Worm (Caenorhabditis elegans): ENCODE measurements around the gene C17C3.3.
"Not testable (repeated sequence)": the region's sequence is repeated elsewhere in the genome, so short reads cannot be mapped to it uniquely, and the experiment has no call there.

Gene C17C3.3

ce11 chrII:5531855-5532328 lies 29.6 kb upstream of the C17C3.3 start, which contains the start of gene C17C3.9:
Gene C17C3.9, minus strand, starts transcription at chrII:5532278.
- TF ChIP-seq ceh-83 (GFP tag; optimal IDR thresholded peaks at IDR 0.05) (no peak), flh-1 (GFP tag; optimal IDR thresholded peaks at IDR 0.05) (no peak), ces-1 (GFP tag; optimal IDR thresholded peaks at IDR 0.05) (no peak), unc-39 (tag; optimal IDR thresholded peaks at IDR 0.05) (no peak), hlh-1 (tag; optimal IDR thresholded peaks at IDR 0.05) (no peak)

- TF ChIP-seq nhr-2 (tag; optimal IDR thresholded peaks at IDR 0.05) (no peak), ztf-11 (tag; optimal IDR thresholded peaks at IDR 0.05) (no peak), tbx-8 (GFP tag; optimal IDR thresholded peaks at IDR 0.05) (no peak), mep-1 (tag; optimal IDR thresholded peaks at IDR 0.05) (no peak), ceh-83 (GFP tag; optimal IDR thresholded peaks at IDR 0.05) (no peak), lin-32 (GFP tag; optimal IDR thresholded peaks at IDR 0.05) (no peak), elt-1 (tag; optimal IDR thresholded peaks at IDR 0.05; ENCODE audit: borderline replicate concordance, insufficient read depth) (no peak), zip-8 (tag; optimal IDR thresholded peaks at IDR 0.05) (no peak), drap-1 (GFP tag; optimal IDR thresholded peaks at IDR 0.05) (no peak), flh-1 (GFP tag; optimal IDR thresholded peaks at IDR 0.05) (no peak), lin-13 (tag; optimal IDR thresholded peaks at IDR 0.05) (no peak), pha-4 (tag; optimal IDR thresholded peaks at IDR 0.05) (no peak), mab-5 (tag; optimal IDR thresholded peaks at IDR 0.05) (no peak), elt-3 (tag; optimal IDR thresholded peaks at IDR 0.05) (no peak), ces-1 (GFP tag; optimal IDR thresholded peaks at IDR 0.05) (no peak), unc-62 (GFP tag; optimal IDR thresholded peaks at IDR 0.05) (no peak)
Measured at ce11 chrII:5533642-5534041, 27.9 kb upstream of the C17C3.3 start, which contains the start of gene hlh-26. Gene hlh-26, minus strand, starts transcription at chrII:5533742.

ce11 chrII:5534939-5535338 lies 26.6 kb upstream of the C17C3.3 start, which contains the start of gene hlh-25:
Gene hlh-25, plus strand, starts transcription at chrII:5535239.
- not testable (repeated sequence) for TF ChIP-seq M03D4.4, ceh-39, snpc-4 (tag; optimal IDR thresholded peaks at IDR 0.05)

ce11 chrII:5537078-5537477 lies 24.5 kb upstream of the C17C3.3 start:
- TF ChIP-seq nhr-28 (tag; optimal IDR thresholded peaks at IDR 0.05): no peak
- TF ChIP-seq ceh-83 (GFP tag; optimal IDR thresholded peaks at IDR 0.05): no peak
- no peak for TF ChIP-seq lin-13 (tag; optimal IDR thresholded peaks at IDR 0.05)
- TF ChIP-seq M03D4.4 (tag; optimal IDR thresholded peaks at IDR 0.05): no peak
- no peak for TF ChIP-seq unc-120 (tag; optimal IDR thresholded peaks at IDR 0.05; ENCODE audit: poor library complexity, severe bottlenecking)
- no peak for TF ChIP-seq lin-32 (GFP tag; optimal IDR thresholded peaks at IDR 0.05)
- TF ChIP-seq elt-1 (tag; optimal IDR thresholded peaks at IDR 0.05; ENCODE audit: borderline replicate concordance, insufficient read depth): no peak
- TF ChIP-seq mls-2 (tag; optimal IDR thresholded peaks at IDR 0.05): no peak
- no peak for TF ChIP-seq elt-3 (tag; optimal IDR thresholded peaks at IDR 0.05)
- no peak for TF ChIP-seq nhr-237 (tag; optimal IDR thresholded peaks at IDR 0.05)
- TF ChIP-seq blmp-1 (tag; optimal IDR thresholded peaks at IDR 0.05): no peak
- TF ChIP-seq ces-1 (GFP tag; optimal IDR thresholded peaks at IDR 0.05): no peak
- no peak for TF ChIP-seq ceh-39 (tag; optimal IDR thresholded peaks at IDR 0.05)
- no peak for TF ChIP-seq tbx-8 (GFP tag; optimal IDR thresholded peaks at IDR 0.05)

- TF ChIP-seq nhr-76 (tag; optimal IDR thresholded peaks at IDR 0.05): no peak
- TF ChIP-seq unc-120 (tag; optimal IDR thresholded peaks at IDR 0.05; ENCODE audit: poor library complexity, severe bottlenecking): no peak
- no peak for TF ChIP-seq drap-1 (GFP tag; optimal IDR thresholded peaks at IDR 0.05)
- no peak for TF ChIP-seq elt-1 (tag; optimal IDR thresholded peaks at IDR 0.05; ENCODE audit: borderline replicate concordance, insufficient read depth)
- no peak for TF ChIP-seq ham-2 (GFP tag; optimal IDR thresholded peaks at IDR 0.05)
- TF ChIP-seq nhr-237 (tag; optimal IDR thresholded peaks at IDR 0.05): no peak
- TF ChIP-seq blmp-1 (tag; optimal IDR thresholded peaks at IDR 0.05): no peak
- TF ChIP-seq lin-13 (tag; optimal IDR thresholded peaks at IDR 0.05): no peak
- no peak for TF ChIP-seq ces-1 (GFP tag; optimal IDR thresholded peaks at IDR 0.05)
- TF ChIP-seq ceh-39 (tag; optimal IDR thresholded peaks at IDR 0.05): no peak
- TF ChIP-seq snpc-4 (tag; optimal IDR thresholded peaks at IDR 0.05): no peak
- TF ChIP-seq unc-62 (GFP tag; optimal IDR thresholded peaks at IDR 0.05): no peak
- TF ChIP-seq nhr-12 (tag; optimal IDR thresholded peaks at IDR 0.05): no peak
- TF ChIP-seq elt-3 (tag; optimal IDR thresholded peaks at IDR 0.05): no peak
Measured at ce11 chrII:5537524-5537923, 24.0 kb upstream of the C17C3.3 start, which contains the start of gene C17C3.11. Gene C17C3.11, plus strand, starts transcription at chrII:5537824.

ce11 chrII:5540113-5540512 lies 21.4 kb upstream of the C17C3.3 start, which contains the start of gene hlh-27:
Gene hlh-27, minus strand, starts transcription at chrII:5540213.
- not testable (repeated sequence) for TF ChIP-seq ham-2 (GFP tag; optimal IDR thresholded peaks at IDR 0.05); nhr-28 (tag; optimal IDR thresholded peaks at IDR 0.05); nhr-12 (tag; optimal IDR thresholded peaks at IDR 0.05)
